Worm (Caenorhabditis elegans) whole organism, L2 larva: Measurements from ENCODE around the gene srh-2.

Experiments
- C34F6.9 ChIP-seq: fragments of 150-350 bp; optimal IDR thresholded peaks from 2 replicates; lab custom pipeline; 2014; ENCODE audit warnings: missing biosample characterization, missing genetic modification characterization
- F13H6.1 ChIP-seq: sonication (generic microtip); optimal IDR thresholded peaks from 2 replicates; lab custom pipeline; 2016; ENCODE audit warnings: missing genetic modification characterization, missing compliant biosample characterization
- Y55F3AM.14 ChIP-seq: fragments of 200-800 bp; sonication (Bioruptor generic); optimal IDR thresholded peaks from 2 replicates; lab custom pipeline; 2018; ENCODE audit warnings: mild to moderate bottlenecking, missing genetic modification characterization, missing compliant biosample characterization
- ZK546.5 ChIP-seq: sonication (generic microtip); optimal IDR thresholded peaks from 2 replicates; lab custom pipeline; 2017; ENCODE audit warnings: missing biosample characterization, missing genetic modification characterization
- alr-1 ChIP-seq: fragments of 150-350 bp; optimal IDR thresholded peaks from 2 replicates; lab custom pipeline; 2014; ENCODE audit warnings: missing biosample characterization, missing genetic modification characterization
- aly-2 ChIP-seq: fragments of 150-350 bp; optimal IDR thresholded peaks from 2 replicates; lab custom pipeline; 2014; ENCODE audit warnings: missing biosample characterization, missing genetic modification characterization
- ama-1 ChIP-seq: fragments of 150-350 bp; optimal IDR thresholded peaks from 2 replicates; lab custom pipeline; 2018; ENCODE audit warnings: inconsistent platforms
- blmp-1 ChIP-seq: sonication (generic microtip); optimal IDR thresholded peaks from 2 replicates; lab custom pipeline; 2017; ENCODE audit warnings: missing genetic modification characterization, mild to moderate bottlenecking, missing compliant biosample characterization, antibody characterized with exemption, moderate library complexity; ENCODE audit not compliant: insufficient read depth
- ceh-16 ChIP-seq: fragments of 150-350 bp; optimal IDR thresholded peaks from 2 replicates; lab custom pipeline; 2014; ENCODE audit warnings: missing biosample characterization, missing genetic modification characterization
- ceh-82 ChIP-seq: fragments of 150-350 bp; optimal IDR thresholded peaks from 2 replicates; lab custom pipeline; 2014; ENCODE audit warnings: missing biosample characterization, missing genetic modification characterization
- crh-2 ChIP-seq: sonication (generic microtip); optimal IDR thresholded peaks from 2 replicates; lab custom pipeline; 2017; ENCODE audit warnings: missing biosample characterization, missing genetic modification characterization
- dmd-4 ChIP-seq: sonication (generic microtip); optimal IDR thresholded peaks from 2 replicates; lab custom pipeline; 2017; ENCODE audit warnings: missing biosample characterization, missing genetic modification characterization
- egl-27 ChIP-seq: sonication (generic microtip); optimal IDR thresholded peaks from 3 replicates; lab custom pipeline; 2017; ENCODE audit warnings: missing biosample characterization, missing genetic modification reagents, missing genetic modification characterization
- elt-3 ChIP-seq: sonication (generic microtip); optimal IDR thresholded peaks from 2 replicates; lab custom pipeline; 2017; ENCODE audit warnings: missing biosample characterization, missing genetic modification characterization
- fos-1 ChIP-seq: fragments of 150-350 bp; optimal IDR thresholded peaks from 2 replicates; lab custom pipeline; 2014; ENCODE audit warnings: missing biosample characterization, missing genetic modification characterization
- gmeb-1 ChIP-seq: fragments of 150-350 bp; optimal IDR thresholded peaks from 2 replicates; lab custom pipeline; 2014; ENCODE audit warnings: missing biosample characterization, missing genetic modification characterization
- lin-11 ChIP-seq: fragments of 150-350 bp; sonication (generic microtip); optimal IDR thresholded peaks from 2 replicates; lab custom pipeline; 2014; ENCODE audit warnings: missing biosample characterization, missing genetic modification characterization, inconsistent platforms, mixed read lengths
- lin-13 ChIP-seq: fragments of 150-350 bp; optimal IDR thresholded peaks from 2 replicates; lab custom pipeline; 2014; ENCODE audit warnings: missing biosample characterization, missing genetic modification reagents, missing genetic modification characterization
- lsy-2 ChIP-seq, 2 experiments: fragments of 150-350 bp in 1 of 2; sonication (generic microtip) in 1 of 2; optimal IDR thresholded peaks; 2 replicates each; lab custom pipeline; 2014 to 2017; ENCODE audit warnings: missing biosample characterization in 2 of 2, missing genetic modification characterization in 2 of 2
- mab-5 ChIP-seq: fragments of 150-350 bp; optimal IDR thresholded peaks from 2 replicates; lab custom pipeline; 2014; ENCODE audit warnings: missing biosample characterization, missing genetic modification characterization
- mbf-1 ChIP-seq: sonication (generic microtip); optimal IDR thresholded peaks from 2 replicates; lab custom pipeline; 2017; ENCODE audit warnings: missing biosample characterization, missing genetic modification characterization
- mdl-1 ChIP-seq, 2 experiments: fragments of 150-350 bp in 1 of 2; sonication (generic microtip) in 1 of 2; optimal IDR thresholded peaks; 2 replicates each; lab custom pipeline; 2017; ENCODE audit warnings: missing biosample characterization in 2 of 2, missing genetic modification characterization in 2 of 2
- nhr-10 ChIP-seq: sonication (generic microtip); optimal IDR thresholded peaks from 2 replicates; lab custom pipeline; 2017; ENCODE audit warnings: missing biosample characterization, missing genetic modification characterization
- nhr-11 ChIP-seq: fragments of 150-350 bp; optimal IDR thresholded peaks from 2 replicates; lab custom pipeline; 2014; ENCODE audit warnings: missing biosample characterization, missing genetic modification characterization
- nhr-12 ChIP-seq: fragments of 150-350 bp; optimal IDR thresholded peaks from 2 replicates; lab custom pipeline; 2014; ENCODE audit warnings: missing biosample characterization, missing genetic modification characterization
- nhr-129 ChIP-seq: fragments of 150-350 bp; optimal IDR thresholded peaks from 2 replicates; lab custom pipeline; 2014; ENCODE audit warnings: missing biosample characterization, missing genetic modification characterization
- nhr-21 ChIP-seq: fragments of 150-350 bp; optimal IDR thresholded peaks from 2 replicates; lab custom pipeline; 2014; ENCODE audit warnings: missing biosample characterization, missing genetic modification characterization
- nhr-23 ChIP-seq: fragments of 150-350 bp; optimal IDR thresholded peaks from 2 replicates; lab custom pipeline; 2014; ENCODE audit warnings: missing biosample characterization, missing genetic modification reagents, missing genetic modification characterization
- nhr-237 ChIP-seq: fragments of 150-350 bp; optimal IDR thresholded peaks from 2 replicates; lab custom pipeline; 2014; ENCODE audit warnings: missing biosample characterization, missing genetic modification characterization
- nhr-25 ChIP-seq: fragments of 150-350 bp; sonication (generic microtip); optimal IDR thresholded peaks from 3 replicates; lab custom pipeline; 2014; ENCODE audit warnings: missing biosample characterization, missing genetic modification characterization
- nhr-6 ChIP-seq: fragments of 150-350 bp; optimal IDR thresholded peaks from 2 replicates; lab custom pipeline; 2014; ENCODE audit warnings: missing biosample characterization, missing genetic modification characterization
- nhr-77 ChIP-seq: fragments of 150-350 bp; optimal IDR thresholded peaks from 2 replicates; lab custom pipeline; 2014; ENCODE audit warnings: missing biosample characterization, missing genetic modification characterization
- sem-4 ChIP-seq: fragments of 150-350 bp; optimal IDR thresholded peaks from 2 replicates; lab custom pipeline; 2014; ENCODE audit warnings: missing biosample characterization, missing genetic modification reagents, missing genetic modification characterization
- skn-1 ChIP-seq: sonication (generic microtip); optimal IDR thresholded peaks from 2 replicates; lab custom pipeline; 2017; ENCODE audit warnings: missing biosample characterization, missing genetic modification characterization
- sma-3 ChIP-seq: sonication (generic microtip); optimal IDR thresholded peaks from 2 replicates; lab custom pipeline; 2016; ENCODE audit warnings: missing genetic modification reagents, missing genetic modification characterization, missing compliant biosample characterization
- sma-9 ChIP-seq, 2 experiments: fragments of 150-350 bp in 1 of 2; sonication (generic microtip) in 1 of 2; optimal IDR thresholded peaks; 2 replicates each; lab custom pipeline; 2014 to 2016; ENCODE audit warnings: missing genetic modification characterization in 2 of 2, mild to moderate bottlenecking in 1 of 2, missing biosample characterization in 1 of 2, missing compliant biosample characterization in 1 of 2, missing genetic modification reagents in 1 of 2, moderate library complexity in 1 of 2
- snpc-4 ChIP-seq: fragments of 150-350 bp; optimal IDR thresholded peaks from 2 replicates; lab custom pipeline; 2014; ENCODE audit warnings: missing biosample characterization, missing genetic modification characterization
- unc-39 ChIP-seq: fragments of 150-350 bp; optimal IDR thresholded peaks from 2 replicates; lab custom pipeline; 2014; ENCODE audit warnings: missing biosample characterization, missing genetic modification characterization
- unc-55 ChIP-seq: fragments of 150-350 bp; sonication (generic microtip); optimal IDR thresholded peaks from 3 replicates; lab custom pipeline; 2014; ENCODE audit warnings: missing biosample characterization, missing genetic modification reagents, missing genetic modification characterization
- unc-62 ChIP-seq: fragments of 150-350 bp; optimal IDR thresholded peaks from 2 replicates; lab custom pipeline; 2014; ENCODE audit warnings: missing biosample characterization, missing genetic modification reagents, missing genetic modification characterization
- ztf-4 ChIP-seq: fragments of 150-350 bp; optimal IDR thresholded peaks from 2 replicates; lab custom pipeline; 2014; ENCODE audit warnings: missing biosample characterization, missing genetic modification characterization

Gene srh-2

DNA sequence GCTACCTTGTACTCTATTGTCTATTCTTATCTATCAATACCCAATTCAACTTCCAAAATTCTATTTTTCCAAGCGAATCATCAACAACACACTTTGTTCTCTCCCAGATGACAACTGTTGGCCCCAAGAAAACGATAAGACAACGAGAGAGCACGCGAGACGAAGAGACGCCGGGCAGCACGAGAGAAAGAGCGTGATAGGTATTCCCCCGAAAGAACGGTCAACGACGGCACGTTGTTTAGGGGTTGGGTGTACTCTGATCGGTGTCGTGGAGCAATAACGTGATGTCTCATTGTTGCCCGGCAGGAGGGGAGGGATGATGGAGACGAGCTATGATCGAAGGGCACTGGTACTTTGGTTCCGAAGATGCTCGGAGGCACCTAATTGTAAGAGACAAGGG is 3.2 kb downstream of the srh-2 start:
- peak; percentile 97 for TF ChIP-seq F13H6.1
- peak; percentile 13 for TF ChIP-seq nhr-10 (tag; lab: Kevin White, UChicago)
- peak; percentile 33 for TF ChIP-seq lin-13 (GFP tag; lab: Kevin White, UChicago)
- TF ChIP-seq sma-3 (GFP tag; lab: Kevin White, UChicago), result peak; percentile 97
- no peak for TF ChIP-seq nhr-12 (tag; lab: Kevin White, UChicago)
- TF ChIP-seq ceh-16 (tag; lab: Kevin White, UChicago), result no peak
- TF ChIP-seq Y55F3AM.14 (GFP tag; lab: Kevin White, UChicago), result peak; percentile 94
- TF ChIP-seq alr-1 (tag; lab: Kevin White, UChicago), result no peak
- peak; percentile 85 for TF ChIP-seq nhr-25
- peak; percentile 42 for TF ChIP-seq snpc-4
- peak; percentile 83 for TF ChIP-seq fos-1 (tag; lab: Kevin White, UChicago)
- TF ChIP-seq mab-5 (tag; lab: Kevin White, UChicago), result peak; percentile 62
- no peak for TF ChIP-seq mbf-1 (tag; lab: Kevin White, UChicago)
- peak; percentile 49 for TF ChIP-seq nhr-6 (tag; lab: Kevin White, UChicago)
- no peak for TF ChIP-seq elt-3 (tag; lab: Kevin White, UChicago)
- TF ChIP-seq ama-1, result peak; percentile 82
- peak; percentile 11 for TF ChIP-seq unc-62 (GFP tag; lab: Kevin White, UChicago)
- peak; percentile 96 for TF ChIP-seq nhr-129 (tag; lab: Kevin White, UChicago)
- TF ChIP-seq nhr-77 (tag; lab: Kevin White, UChicago), result peak; percentile 39
- peak; percentile 82 for TF ChIP-seq gmeb-1
- TF ChIP-seq egl-27, result peak; percentile 74
- peak; percentile 99 for TF ChIP-seq sma-9 (GFP tag; optimal IDR thresholded peaks at IDR 0.05; lab: Kevin White, UChicago)
- TF ChIP-seq sma-9 (tag; optimal IDR thresholded peaks at IDR 0.05; lab: Kevin White, UChicago), result peak; percentile 46
- peak; percentile 94 for TF ChIP-seq crh-2
- TF ChIP-seq nhr-237 (tag; lab: Kevin White, UChicago), result no peak
- TF ChIP-seq ztf-4 (tag; lab: Kevin White, UChicago), result peak; percentile 89
- TF ChIP-seq nhr-11 (tag; lab: Kevin White, UChicago), result no peak
- TF ChIP-seq unc-39, result no peak
- peak; percentile 14 for TF ChIP-seq blmp-1 (tag; lab: Kevin White, UChicago)
- TF ChIP-seq sem-4, result peak; percentile 48
- peak; percentile 97 to 98 for TF ChIP-seq mdl-1 (tag; optimal IDR thresholded peaks at IDR 0.05; lab: Kevin White, UChicago)
- no peak for TF ChIP-seq ceh-82 (tag; lab: Kevin White, UChicago)
- peak; percentile 95 for TF ChIP-seq nhr-21 (tag; lab: Kevin White, UChicago)
- TF ChIP-seq lsy-2 (tag; optimal IDR thresholded peaks at IDR 0.05; lab: Kevin White, UChicago), result peak in 1 of 2 experiments; percentile 80
- peak; percentile 51 for TF ChIP-seq C34F6.9
- TF ChIP-seq, all 48 proteins: peak for 25

DNA sequence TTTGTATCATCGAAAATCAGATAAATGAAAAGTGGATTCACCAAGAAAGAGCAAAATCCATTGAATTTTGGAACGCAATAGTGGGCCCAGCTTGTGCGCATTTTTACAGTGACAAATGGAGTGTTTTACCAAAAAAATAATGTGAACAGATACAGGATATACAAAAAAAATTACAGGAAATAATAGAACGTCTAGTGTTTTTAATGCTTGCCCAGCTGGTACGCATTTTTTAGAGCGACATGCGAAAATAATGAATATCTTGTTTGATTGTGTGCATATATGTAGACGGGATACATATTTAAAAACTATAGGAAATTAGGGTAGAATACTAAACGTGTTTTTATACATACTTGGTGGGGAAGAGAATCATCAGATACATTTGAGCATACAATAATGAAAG is 8.1 kb downstream of the srh-2 start, which contains the start of gene srj-25:
Gene srj-25, minus strand, starts transcription at position 101 of the 400 bp plus-strand sequence.
- TF ChIP-seq mbf-1 (tag; lab: Kevin White, UChicago) (no peak), sem-4 (no peak), lsy-2 (tag; optimal IDR thresholded peaks at IDR 0.05; lab: Kevin White, UChicago) (no peak), unc-39 (no peak), crh-2 (no peak), nhr-77 (tag; lab: Kevin White, UChicago) (no peak), blmp-1 (tag; lab: Kevin White, UChicago) (no peak), C34F6.9 (no peak), nhr-237 (tag; lab: Kevin White, UChicago) (no peak), nhr-10 (tag; lab: Kevin White, UChicago) (no peak), nhr-23 (no peak), nhr-25 (no peak), lin-11 (no peak), snpc-4 (no peak), ztf-4 (tag; lab: Kevin White, UChicago) (no peak), lin-13 (GFP tag; lab: Kevin White, UChicago) (no peak), ZK546.5 (no peak), skn-1 (tag; lab: Kevin White, UChicago) (no peak), elt-3 (tag; lab: Kevin White, UChicago) (no peak), nhr-6 (tag; lab: Kevin White, UChicago) (no peak)

DNA sequence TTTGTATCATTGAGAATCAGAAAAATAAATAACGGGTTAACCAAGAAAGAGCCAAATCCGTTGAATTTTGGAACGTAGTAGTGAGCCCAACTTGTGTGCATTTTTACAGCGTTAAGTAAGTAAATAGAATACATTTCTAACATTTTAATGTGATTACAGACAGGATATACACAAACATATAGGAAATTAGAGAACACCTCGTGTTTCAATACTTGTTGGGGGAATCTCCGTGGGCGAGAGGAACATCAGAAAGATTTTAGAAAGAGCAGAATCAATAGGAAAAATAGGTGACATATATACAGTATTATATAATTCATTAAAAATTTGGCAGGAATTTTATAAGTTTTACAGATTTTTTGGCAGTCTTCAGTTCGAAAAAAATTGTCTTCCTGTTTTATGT is 10.7 kb downstream of the srh-2 start, which contains the start of gene srj-24:
Gene srj-24, minus strand, starts transcription at position 101 of the 400 bp plus-strand sequence.
- TF ChIP-seq unc-55 (no peak), sem-4 (no peak), ZK546.5 (no peak), C34F6.9 (no peak), nhr-25 (no peak), elt-3 (tag; lab: Kevin White, UChicago) (no peak), nhr-237 (tag; lab: Kevin White, UChicago) (no peak), nhr-10 (tag; lab: Kevin White, UChicago) (no peak), crh-2 (no peak), nhr-77 (tag; lab: Kevin White, UChicago) (no peak), aly-2 (tag; lab: Kevin White, UChicago) (no peak), fos-1 (tag; lab: Kevin White, UChicago) (no peak), F13H6.1 (no peak), ceh-82 (tag; lab: Kevin White, UChicago) (no peak), dmd-4 (tag; lab: Kevin White, UChicago) (no peak), unc-39 (no peak), nhr-6 (tag; lab: Kevin White, UChicago) (no peak), nhr-21 (tag; lab: Kevin White, UChicago) (no peak), ama-1 (no peak)
